Worm (Caenorhabditis elegans) whole organism, young adult: ENCODE results near the gene ruvb-1.

Source experiments
- C06A6.2 ChIP-seq: fragments of 200-800 bp; sonication (Bioruptor generic); conservative IDR thresholded peaks from 2 replicates; pipeline ENCODE4 v1.3.6; 2022; ENCODE audit warnings: missing genetic modification characterization, missing compliant biosample characterization
- F49E8.2 ChIP-seq: sonication (generic microtip); optimal IDR thresholded peaks from 3 replicates; lab custom pipeline; 2017; ENCODE audit warnings: missing genetic modification characterization, mild to moderate bottlenecking, missing compliant biosample characterization, antibody characterized with exemption, moderate library complexity; ENCODE audit not compliant: insufficient read depth
- ceh-79 ChIP-seq: sonication (generic microtip); optimal IDR thresholded peaks from 2 replicates; lab custom pipeline; 2017; ENCODE audit warnings: mild to moderate bottlenecking, missing genetic modification characterization, missing compliant biosample characterization
- dox-1 ChIP-seq: fragments of 200-800 bp; sonication (Bioruptor generic); IDR thresholded peaks from 2 replicates; pipeline ENCODE4 v1.3.6; 2022; ENCODE audit warnings: missing genetic modification reagents, missing genetic modification characterization, missing compliant biosample characterization
- egrh-3 ChIP-seq: fragments of 200-800 bp; sonication (Bioruptor generic); IDR thresholded peaks from 2 replicates; pipeline ENCODE4 v1.3.6; 2022; ENCODE audit warnings: missing genetic modification reagents, missing genetic modification characterization, missing compliant biosample characterization
- mcd-1 ChIP-seq: fragments of 200-800 bp; sonication (Bioruptor generic); IDR thresholded peaks from 2 replicates; pipeline ENCODE4 v1.3.6; 2022; ENCODE audit warnings: missing genetic modification reagents, missing genetic modification characterization, missing compliant biosample characterization
- pha-4 ChIP-seq: fragments of 150-350 bp; sonication (generic microtip); optimal IDR thresholded peaks from 2 replicates; lab custom pipeline; 2014; ENCODE audit warnings: missing biosample characterization, missing genetic modification reagents, missing genetic modification characterization
- snpc-4 ChIP-seq, 5 experiments: fragments of 150-350 bp in 1 of 5; sonication (generic microtip) in 4 of 5; optimal IDR thresholded peaks; 2 replicates each; lab custom pipeline; 2014 to 2018; ENCODE audit warnings: missing genetic modification characterization in 5 of 5, missing biosample characterization in 3 of 5, antibody characterized with exemption in 2 of 5, mild to moderate bottlenecking in 2 of 5, missing compliant biosample characterization in 2 of 5, missing genotype in 2 of 5, moderate library complexity in 2 of 5, missing genetic modification reagents in 1 of 5
- unc-130 ChIP-seq: sonication (generic microtip); optimal IDR thresholded peaks from 2 replicates; lab custom pipeline; 2016; ENCODE audit warnings: missing genetic modification reagents, missing genetic modification characterization, missing compliant biosample characterization
- unc-62 ChIP-seq: fragments of 150-350 bp; optimal IDR thresholded peaks from 2 replicates; lab custom pipeline; 2014; ENCODE audit warnings: missing biosample characterization, missing genetic modification reagents, missing genetic modification characterization
- ztf-26 ChIP-seq: sonication (generic microtip); optimal IDR thresholded peaks from 2 replicates; lab custom pipeline; 2017; ENCODE audit warnings: missing genetic modification characterization, missing compliant biosample characterization
- ztf-3 ChIP-seq: fragments of 200-800 bp; sonication (Bioruptor generic); optimal IDR thresholded peaks from 2 replicates; lab custom pipeline; 2018; ENCODE audit warnings: mild to moderate bottlenecking, missing genetic modification characterization, missing compliant biosample characterization

ce11 chrV:9965891-9966290 is 14.7 kb downstream of the ruvb-1 start:
- TF ChIP-seq mcd-1 (GFP tag; lab: Robert Waterston, UW) (no peak), unc-130 (GFP tag; lab: Kevin White, UChicago) (no peak), C06A6.2 (GFP tag; lab: Robert Waterston, UW) (no peak), ztf-26 (tag; lab: Kevin White, UChicago) (no peak), egrh-3 (GFP tag; lab: Robert Waterston, UW) (no peak), snpc-4 (GFP tag; optimal IDR thresholded peaks at IDR 0.05; lab: Kevin White, UChicago) (no peak), snpc-4 (tag; optimal IDR thresholded peaks at IDR 0.05; lab: Kevin White, UChicago) (no peak), dox-1 (GFP tag; lab: Robert Waterston, UW) (no peak; the same call in 1 of the 2 replicates), ceh-79 (no peak), unc-62 (GFP tag; lab: Kevin White, UChicago) (no peak), pha-4 (tag; lab: Kevin White, UChicago) (no peak), F49E8.2 (tag; lab: Kevin White, UChicago) (no peak), ztf-3 (GFP tag; lab: Kevin White, UChicago) (no peak)
